Worm (Caenorhabditis elegans): Measurements from ENCODE around the gene elks-1.

Gene elks-1

ce11 chrIV:3336585-3336984 lies 13.2 kb downstream of the elks-1 start, which contains the start of gene F42A6.6:
F42A6.6 (minus strand) TSS chrIV:3336873.
- TF ChIP-seq gei-8 (GFP tag; optimal IDR thresholded peaks at IDR 0.05) (peak; percentile 67), nhr-111 (GFP tag; optimal IDR thresholded peaks at IDR 0.05) (no peak), unc-62 (GFP tag; optimal IDR thresholded peaks at IDR 0.05 in 1 of 2) (no peak), unc-62 (tag; optimal IDR thresholded peaks at IDR 0.05) (no peak), mdt-29 (GFP tag; IDR thresholded peaks at IDR 0.05) (0 out of 2 replicates have a peak, but pooled peaks have one; percentile 35), nhr-76 (tag; optimal IDR thresholded peaks at IDR 0.05) (no peak), nhr-41 (GFP tag; IDR thresholded peaks at IDR 0.05) (no peak), daf-12 (tag; optimal IDR thresholded peaks at IDR 0.05) (no peak), rbr-2 (tag; optimal IDR thresholded peaks at IDR 0.05) (peak; percentile 33), mep-1 (tag; optimal IDR thresholded peaks at IDR 0.05) (peak; percentile 40), lin-29 (GFP tag; IDR thresholded peaks at IDR 0.05) (no peak), zip-11 (GFP tag; IDR thresholded peaks at IDR 0.05) (no peak), Y5F2A.4 (GFP tag; optimal IDR thresholded peaks at IDR 0.05) (peak; percentile 77), nhr-28 (tag; optimal IDR thresholded peaks at IDR 0.05) (no peak), ceh-20 (GFP tag; IDR thresholded peaks at IDR 0.05) (peak; percentile 57; the same call in 1 of the 2 replicates), mdl-1 (tag; optimal IDR thresholded peaks at IDR 0.05) (no peak), nhr-11 (tag; optimal IDR thresholded peaks at IDR 0.05) (no peak), lin-38 (GFP tag; IDR thresholded peaks at IDR 0.05) (peak; percentile 84), F10B5.3 (tag; optimal IDR thresholded peaks at IDR 0.05) (no peak), D1046.2 (GFP tag; IDR thresholded peaks at IDR 0.05) (no peak), tra-1 (GFP tag; IDR thresholded peaks at IDR 0.05) (0 out of 2 replicates have a peak, but pooled peaks have one; percentile 22), ceh-44 (GFP tag; IDR thresholded peaks at IDR 0.05) (no peak), lin-15B (tag; optimal IDR thresholded peaks at IDR 0.05) (no peak), nhr-237 (tag; optimal IDR thresholded peaks at IDR 0.05) (no peak), nhr-102 (tag; optimal IDR thresholded peaks at IDR 0.05) (peak; percentile 62), tag-97 (GFP tag; IDR thresholded peaks at IDR 0.05) (no peak), nhr-77 (tag; optimal IDR thresholded peaks at IDR 0.05) (peak; percentile 20), egl-27 (tag; optimal IDR thresholded peaks at IDR 0.05) (no peak), spr-3 (GFP tag; optimal IDR thresholded peaks at IDR 0.05) (peak; percentile 46), lir-3 (tag; optimal IDR thresholded peaks at IDR 0.05) (no peak), ctbp-1 (GFP tag; IDR thresholded peaks at IDR 0.05) (peak; percentile 36; the same call in 1 of the 2 replicates), zfp-2 (tag; optimal IDR thresholded peaks at IDR 0.05) (no peak), lsy-2 (tag; optimal IDR thresholded peaks at IDR 0.05) (peak in 1 of 2 experiments; percentile 53), jun-1 (tag; optimal IDR thresholded peaks at IDR 0.05) (no peak), dve-1 (tag; optimal IDR thresholded peaks at IDR 0.05; ENCODE audit: insufficient read depth) (peak; percentile 34), lin-13 (GFP tag; optimal IDR thresholded peaks at IDR 0.05) (peak; percentile 52), skn-1 (tag; optimal IDR thresholded peaks at IDR 0.05) (no peak), pqm-1 (tag; optimal IDR thresholded peaks at IDR 0.05) (no peak), ceh-82 (tag; optimal IDR thresholded peaks at IDR 0.05) (no peak), F44E2.7 (GFP tag; IDR thresholded peaks at IDR 0.05) (no peak), snpc-4 (tag; optimal IDR thresholded peaks at IDR 0.05) (no peak), zag-1 (tag; optimal IDR thresholded peaks at IDR 0.05) (no peak), dmd-6 (GFP tag; IDR thresholded peaks at IDR 0.05) (peak; percentile 42), sdz-12 (GFP tag; optimal IDR thresholded peaks at IDR 0.05) (no peak), hlh-11 (tag; optimal IDR thresholded peaks at IDR 0.05) (peak; percentile 43), nhr-48 (tag; optimal IDR thresholded peaks at IDR 0.05) (no peak), ces-1 (GFP tag; optimal IDR thresholded peaks at IDR 0.05) (no peak), R02D3.7 (tag; optimal IDR thresholded peaks at IDR 0.05) (no peak), F49E8.2 (tag; optimal IDR thresholded peaks at IDR 0.05; ENCODE audit: borderline replicate concordance) (peak; percentile 84), aha-1 (tag) (peak; percentile 80), madf-5 (GFP tag; IDR thresholded peaks at IDR 0.05) (0 out of 4 replicates have a peak, but pooled peaks have one; percentile 25 to 51), dpl-1 (GFP tag; optimal IDR thresholded peaks at IDR 0.05) (no peak), lim-7 (GFP tag; IDR thresholded peaks at IDR 0.05) (no peak)

Measured in whole organism, L4 larva.